Worm (Caenorhabditis elegans) whole organism, L4 larva: ENCODE measurements around the gene rpi-1.

Experiments
- D1046.2 ChIP-seq: fragments of 200-800 bp; sonication (Bioruptor generic); IDR thresholded peaks from 2 replicates; pipeline ENCODE4 v1.3.6; 2022; ENCODE audit warnings: missing genetic modification characterization, missing compliant biosample characterization
- F10B5.3 ChIP-seq: sonication (generic microtip); optimal IDR thresholded peaks from 2 replicates; lab custom pipeline; 2016; ENCODE audit warnings: mild to moderate bottlenecking, missing genetic modification characterization, missing compliant biosample characterization
- Y5F2A.4 ChIP-seq: fragments of 200-800 bp; sonication (Bioruptor generic); optimal IDR thresholded peaks from 2 replicates; lab custom pipeline; 2018; ENCODE audit warnings: mild to moderate bottlenecking, missing genetic modification characterization, missing compliant biosample characterization
- Y75B8A.6 ChIP-seq: fragments of 200-800 bp; sonication (Bioruptor generic); IDR thresholded peaks from 2 replicates; pipeline ENCODE4 v1.3.6; 2022; ENCODE audit warnings: missing genetic modification reagents, missing genetic modification characterization, missing compliant biosample characterization
- aha-1 ChIP-seq: fragments of 150-350 bp; peaks from one replicate; lab custom pipeline; 2014; ENCODE audit warnings: missing biosample characterization, missing genetic modification characterization
- arid-1 ChIP-seq: fragments of 200-800 bp; sonication (Bioruptor generic); conservative IDR thresholded peaks from 2 replicates; pipeline ENCODE4 v1.3.6; 2022; ENCODE audit warnings: missing genetic modification reagents, missing genetic modification characterization, missing compliant biosample characterization
- attf-4 ChIP-seq: sonication (generic microtip); optimal IDR thresholded peaks from 3 replicates; lab custom pipeline; 2017; ENCODE audit warnings: missing biosample characterization, missing genetic modification characterization
- ceh-32 ChIP-seq: sonication (generic microtip); optimal IDR thresholded peaks from 2 replicates; lab custom pipeline; 2016; ENCODE audit warnings: mild to moderate bottlenecking, missing genetic modification characterization, missing compliant biosample characterization; ENCODE audit not compliant: poor library complexity
- ceh-44 ChIP-seq: fragments of 200-800 bp; sonication (Bioruptor generic); IDR thresholded peaks from 2 replicates; pipeline ENCODE4 v1.3.6; 2022; ENCODE audit warnings: missing genetic modification reagents, missing genetic modification characterization, missing compliant biosample characterization
- ceh-62 ChIP-seq: sonication (generic microtip); optimal IDR thresholded peaks from 2 replicates; lab custom pipeline; 2017; ENCODE audit warnings: missing biosample characterization, missing genetic modification characterization
- ceh-82 ChIP-seq: sonication (generic microtip); optimal IDR thresholded peaks from 2 replicates; lab custom pipeline; 2017; ENCODE audit warnings: missing biosample characterization, missing genetic modification characterization
- ces-1 ChIP-seq: fragments of 150-350 bp; sonication (generic microtip); optimal IDR thresholded peaks from 4 replicates; lab custom pipeline; 2014; ENCODE audit warnings: missing biosample characterization, missing genetic modification reagents, missing genetic modification characterization
- daf-16 ChIP-seq, 3 experiments: sonication (generic microtip); optimal IDR thresholded peaks; 2 replicates each; lab custom pipeline; 2016 to 2017; ENCODE audit warnings: missing genetic modification characterization in 3 of 3, missing genetic modification reagents in 3 of 3, mild to moderate bottlenecking in 2 of 3, missing compliant biosample characterization in 2 of 3, missing biosample characterization in 1 of 3, moderate library complexity in 1 of 3
- daf-8 ChIP-seq: fragments of 200-800 bp; sonication (Bioruptor generic); IDR thresholded peaks from 2 replicates; pipeline ENCODE4 v1.3.6; 2022; ENCODE audit warnings: missing genetic modification characterization, missing compliant biosample characterization
- dmd-6 ChIP-seq: fragments of 200-800 bp; sonication (Bioruptor generic); IDR thresholded peaks from 2 replicates; pipeline ENCODE4 v1.3.6; 2022; ENCODE audit warnings: missing genetic modification reagents, missing genetic modification characterization, missing compliant biosample characterization
- dmd-9 ChIP-seq: fragments of 200-800 bp; sonication (Bioruptor generic); IDR thresholded peaks from 2 replicates; pipeline ENCODE4 v1.3.6; 2022; ENCODE audit warnings: missing genetic modification reagents, missing genetic modification characterization, missing compliant biosample characterization
- dpl-1 ChIP-seq: fragments of 150-350 bp; optimal IDR thresholded peaks from 2 replicates; lab custom pipeline; 2014; ENCODE audit warnings: missing biosample characterization, missing genetic modification reagents, missing genetic modification characterization
- dve-1 ChIP-seq: sonication (generic microtip); optimal IDR thresholded peaks from 2 replicates; lab custom pipeline; 2017; ENCODE audit warnings: antibody characterized with exemption, mild to moderate bottlenecking, missing genetic modification characterization, missing compliant biosample characterization; ENCODE audit not compliant: insufficient read depth
- egl-27 ChIP-seq: sonication (generic microtip); optimal IDR thresholded peaks from 3 replicates; lab custom pipeline; 2017; ENCODE audit warnings: missing biosample characterization, missing genetic modification reagents, missing genetic modification characterization
- fkh-10 ChIP-seq: fragments of 150-350 bp; optimal IDR thresholded peaks from 2 replicates; lab custom pipeline; 2014; ENCODE audit warnings: missing biosample characterization, missing genetic modification reagents, missing genetic modification characterization
- gei-8 ChIP-seq: fragments of 200-800 bp; sonication (Bioruptor generic); optimal IDR thresholded peaks from 2 replicates; lab custom pipeline; 2018; ENCODE audit warnings: mild to moderate bottlenecking, missing genetic modification characterization, missing compliant biosample characterization
- hlh-11 ChIP-seq: fragments of 200-800 bp; sonication (Bioruptor generic); optimal IDR thresholded peaks from 2 replicates; lab custom pipeline; 2018; ENCODE audit warnings: mild to moderate bottlenecking, missing genetic modification characterization, missing compliant biosample characterization
- hmg-1.1 ChIP-seq: fragments of 200-800 bp; sonication (Bioruptor generic); IDR thresholded peaks from 2 replicates; pipeline ENCODE4 v1.3.6; 2022; ENCODE audit warnings: missing genetic modification reagents, missing genetic modification characterization, missing compliant biosample characterization
- jun-1 ChIP-seq: fragments of 150-350 bp; optimal IDR thresholded peaks from 2 replicates; lab custom pipeline; 2014; ENCODE audit warnings: missing biosample characterization, missing genetic modification reagents, missing genetic modification characterization
- lim-7 ChIP-seq: fragments of 200-800 bp; sonication (Bioruptor generic); IDR thresholded peaks from 2 replicates; pipeline ENCODE4 v1.3.6; 2022; ENCODE audit warnings: missing genetic modification characterization, missing compliant biosample characterization
- lin-15B ChIP-seq: fragments of 150-350 bp; sonication (generic microtip); optimal IDR thresholded peaks from 3 replicates; lab custom pipeline; 2014; ENCODE audit warnings: missing biosample characterization, missing genetic modification characterization
- lir-3 ChIP-seq: sonication (generic microtip); optimal IDR thresholded peaks from 2 replicates; lab custom pipeline; 2016; ENCODE audit warnings: mild to moderate bottlenecking, missing genetic modification characterization, missing compliant biosample characterization
- lsy-2 ChIP-seq, 2 experiments: fragments of 150-350 bp in 1 of 2; sonication (generic microtip) in 1 of 2; optimal IDR thresholded peaks; 2 replicates each; lab custom pipeline; 2014 to 2017; ENCODE audit warnings: missing biosample characterization in 2 of 2, missing genetic modification characterization in 2 of 2
- mdt-29 ChIP-seq: fragments of 200-800 bp; sonication (Bioruptor generic); IDR thresholded peaks from 2 replicates; pipeline ENCODE4 v1.3.6; 2022; ENCODE audit warnings: missing genetic modification reagents, missing genetic modification characterization, missing compliant biosample characterization
- nhr-102 ChIP-seq: sonication (generic microtip); optimal IDR thresholded peaks from 2 replicates; lab custom pipeline; 2016; ENCODE audit warnings: mild to moderate bottlenecking, missing genetic modification characterization, moderate library complexity, missing compliant biosample characterization
- nhr-11 ChIP-seq: fragments of 150-350 bp; optimal IDR thresholded peaks from 2 replicates; lab custom pipeline; 2014; ENCODE audit warnings: missing biosample characterization, missing genetic modification characterization
- nhr-111 ChIP-seq: fragments of 200-800 bp; sonication (Bioruptor generic); optimal IDR thresholded peaks from 2 replicates; lab custom pipeline; 2018; ENCODE audit warnings: mild to moderate bottlenecking, missing genetic modification characterization, missing compliant biosample characterization
- nhr-237 ChIP-seq: sonication (generic microtip); optimal IDR thresholded peaks from 2 replicates; lab custom pipeline; 2017; ENCODE audit warnings: missing biosample characterization, missing genetic modification characterization
- nhr-28 ChIP-seq: fragments of 150-350 bp; optimal IDR thresholded peaks from 2 replicates; lab custom pipeline; 2014; ENCODE audit warnings: missing biosample characterization, missing genetic modification characterization
- nhr-41 ChIP-seq: fragments of 200-800 bp; sonication (Bioruptor generic); IDR thresholded peaks from 2 replicates; pipeline ENCODE4 v1.3.6; 2022; ENCODE audit warnings: missing genetic modification reagents, missing genetic modification characterization, missing compliant biosample characterization
- nhr-6 ChIP-seq: fragments of 150-350 bp; optimal IDR thresholded peaks from 2 replicates; lab custom pipeline; 2014; ENCODE audit warnings: missing biosample characterization, missing genetic modification characterization
- nhr-76 ChIP-seq: fragments of 150-350 bp; optimal IDR thresholded peaks from 2 replicates; lab custom pipeline; 2014; ENCODE audit warnings: missing biosample characterization, missing genetic modification characterization
- nhr-77 ChIP-seq: fragments of 150-350 bp; optimal IDR thresholded peaks from 2 replicates; lab custom pipeline; 2014; ENCODE audit warnings: missing biosample characterization, missing genetic modification characterization
- pha-4 ChIP-seq, 2 experiments: fragments of 150-350 bp in 1 of 2; fragments of 200-800 bp in 1 of 2; sonication (Bioruptor generic) in 1 of 2; IDR thresholded peaks in 1 of 2; optimal IDR thresholded peaks in 1 of 2; 2 replicates each; pipeline versions ENCODE4 v1.3.6 to Lab custom; 2014 to 2022; ENCODE audit warnings: missing genetic modification characterization in 2 of 2, missing genetic modification reagents in 2 of 2, missing biosample characterization in 1 of 2, missing compliant biosample characterization in 1 of 2
- php-3 ChIP-seq: fragments of 200-800 bp; sonication (Bioruptor generic); IDR thresholded peaks from 2 replicates; pipeline ENCODE4 v1.3.6; 2022; ENCODE audit warnings: missing genetic modification reagents, missing genetic modification characterization, missing compliant biosample characterization
- pqm-1 ChIP-seq: sonication (generic microtip); optimal IDR thresholded peaks from 2 replicates; lab custom pipeline; 2017; ENCODE audit warnings: missing biosample characterization, missing genetic modification characterization
- saeg-2 ChIP-seq: fragments of 200-800 bp; sonication (Bioruptor generic); IDR thresholded peaks from 2 replicates; pipeline ENCODE4 v1.3.6; 2022; ENCODE audit warnings: missing genetic modification reagents, missing genetic modification characterization, missing compliant biosample characterization
- snpc-4 ChIP-seq: fragments of 150-350 bp; optimal IDR thresholded peaks from 2 replicates; lab custom pipeline; 2014; ENCODE audit warnings: missing biosample characterization, missing genetic modification characterization
- spr-1 ChIP-seq: sonication (generic microtip); optimal IDR thresholded peaks from 2 replicates; lab custom pipeline; 2016; ENCODE audit warnings: mild to moderate bottlenecking, missing genetic modification characterization, missing compliant biosample characterization
- spr-3 ChIP-seq: fragments of 200-800 bp; sonication (Bioruptor generic); optimal IDR thresholded peaks from 2 replicates; lab custom pipeline; 2018; ENCODE audit warnings: mild to moderate bottlenecking, missing genetic modification characterization, missing compliant biosample characterization
- tag-97 ChIP-seq: fragments of 200-800 bp; sonication (Bioruptor generic); IDR thresholded peaks from 2 replicates; pipeline ENCODE4 v1.3.6; 2022; ENCODE audit warnings: missing genetic modification characterization, missing compliant biosample characterization
- tra-1 ChIP-seq: fragments of 200-800 bp; sonication (Bioruptor generic); IDR thresholded peaks from 2 replicates; pipeline ENCODE4 v1.3.6; 2022; ENCODE audit warnings: missing genetic modification reagents, missing genetic modification characterization, missing compliant biosample characterization
- zfp-2 ChIP-seq: sonication (generic microtip); optimal IDR thresholded peaks from 2 replicates; lab custom pipeline; 2016; ENCODE audit warnings: mild to moderate bottlenecking, missing genetic modification characterization, missing compliant biosample characterization
- zfp-3 ChIP-seq: fragments of 200-800 bp; sonication (Bioruptor generic); conservative IDR thresholded peaks from 2 replicates; pipeline ENCODE4 v1.3.6; 2022; ENCODE audit warnings: missing genetic modification reagents, missing genetic modification characterization, missing compliant biosample characterization
- zip-2 ChIP-seq: fragments of 150-350 bp; optimal IDR thresholded peaks from 2 replicates; lab custom pipeline; 2014; ENCODE audit warnings: missing biosample characterization, missing genetic modification characterization
- ztf-11 ChIP-seq: fragments of 150-350 bp; optimal IDR thresholded peaks from 2 replicates; lab custom pipeline; 2014; ENCODE audit warnings: missing biosample characterization, missing genetic modification characterization
- ztf-7 ChIP-seq: fragments of 150-350 bp; optimal IDR thresholded peaks from 2 replicates; lab custom pipeline; 2014; ENCODE audit warnings: missing biosample characterization, missing genetic modification characterization

The rpi-1 gene

ce11 chrII:13957437-13957836 is 4.8 kb downstream of the rpi-1 start, which contains the start of gene zip-3:
zip-3 (minus strand) TSS chrII:13957457.
- no peak for TF ChIP-seq pha-4 (GFP tag; IDR thresholded peaks at IDR 0.05; lab: Robert Waterston, UW)
- TF ChIP-seq pha-4 (tag; optimal IDR thresholded peaks at IDR 0.05; lab: Kevin White, UChicago): no peak
- TF ChIP-seq daf-16 (GFP tag; optimal IDR thresholded peaks at IDR 0.05; lab: Kevin White, UChicago): no peak
- TF ChIP-seq daf-16 (tag; optimal IDR thresholded peaks at IDR 0.05; lab: Kevin White, UChicago): peak; percentile 61
- no peak for TF ChIP-seq spr-3 (GFP tag; lab: Kevin White, UChicago)
- no peak for TF ChIP-seq lin-15B (tag; lab: Kevin White, UChicago)
- TF ChIP-seq Y5F2A.4 (GFP tag; lab: Kevin White, UChicago): no peak
- TF ChIP-seq daf-8: no peak
- no peak for TF ChIP-seq snpc-4 (tag; lab: Kevin White, UChicago)
- no peak for TF ChIP-seq ztf-7 (tag; lab: Kevin White, UChicago)
- TF ChIP-seq nhr-237: no peak
- TF ChIP-seq hmg-1.1 (GFP tag; lab: Robert Waterston, UW): no peak
- no peak for TF ChIP-seq lir-3 (tag; lab: Kevin White, UChicago)
- TF ChIP-seq nhr-77: peak; percentile 45
- no peak for TF ChIP-seq F10B5.3 (tag; lab: Kevin White, UChicago)
- no peak for TF ChIP-seq ztf-11
- TF ChIP-seq saeg-2 (GFP tag; lab: Robert Waterston, UW): no peak
- TF ChIP-seq ceh-62 (tag; lab: Kevin White, UChicago): no peak
- no peak for TF ChIP-seq ceh-44 (GFP tag; lab: Robert Waterston, UW)
- no peak for TF ChIP-seq ceh-82 (tag; lab: Kevin White, UChicago)
- no peak for TF ChIP-seq nhr-41 (GFP tag; lab: Robert Waterston, UW)
- TF ChIP-seq dmd-9: no peak
- peak; percentile 77 for TF ChIP-seq dmd-6
- TF ChIP-seq tag-97 (GFP tag; lab: Robert Waterston, UW): no peak
- no peak for TF ChIP-seq ces-1 (GFP tag; lab: Kevin White, UChicago)
- TF ChIP-seq nhr-11 (tag; lab: Kevin White, UChicago): no peak
- no peak for TF ChIP-seq zfp-3 (GFP tag; lab: Robert Waterston, UW)
- TF ChIP-seq fkh-10 (GFP tag; lab: Kevin White, UChicago): no peak
- no peak for TF ChIP-seq jun-1
- no peak for TF ChIP-seq zip-2 (tag; lab: Kevin White, UChicago)
- no peak for TF ChIP-seq spr-1 (tag; lab: Kevin White, UChicago)
- no peak for TF ChIP-seq aha-1 (tag; lab: Kevin White, UChicago)
- no peak for TF ChIP-seq nhr-102 (tag; lab: Kevin White, UChicago)
- TF ChIP-seq egl-27 (tag; lab: Kevin White, UChicago): no peak
- peak; percentile 21 for TF ChIP-seq gei-8
- TF ChIP-seq mdt-29 (GFP tag; lab: Robert Waterston, UW): no peak
- peak; percentile 65 for TF ChIP-seq nhr-28 (tag; lab: Kevin White, UChicago)
- TF ChIP-seq nhr-6: no peak
- no peak for TF ChIP-seq lim-7
- TF ChIP-seq Y75B8A.6 (GFP tag; lab: Robert Waterston, UW): no peak
- peak; percentile 62; the same call in 1 of the 2 replicates for TF ChIP-seq php-3
- no peak for TF ChIP-seq nhr-76 (tag; lab: Kevin White, UChicago)
- TF ChIP-seq hlh-11 (tag; lab: Kevin White, UChicago): peak; percentile 64
- TF ChIP-seq dve-1: peak; percentile 64
- no peak for TF ChIP-seq ceh-32
- TF ChIP-seq D1046.2: no peak
- TF ChIP-seq attf-4: no peak
- TF ChIP-seq nhr-111: no peak
- peak; percentile 44 for TF ChIP-seq pqm-1 (tag; lab: Kevin White, UChicago)
- TF ChIP-seq tra-1 (GFP tag; lab: Robert Waterston, UW): peak; percentile 67
- no peak for TF ChIP-seq dpl-1 (GFP tag; lab: Kevin White, UChicago)
- TF ChIP-seq lsy-2 (tag; optimal IDR thresholded peaks at IDR 0.05; lab: Kevin White, UChicago): no peak
- TF ChIP-seq zfp-2 (tag; lab: Kevin White, UChicago): no peak
- TF ChIP-seq arid-1 (GFP tag; lab: Robert Waterston, UW): no peak
